Worm (Caenorhabditis elegans) whole organism, early embryonic: ENCODE measurements around the gene fipr-6.

Source experiments
- B0310.2 ChIP-seq: sonication (generic microtip); optimal IDR thresholded peaks from 2 replicates; lab custom pipeline; 2016; ENCODE audit warnings: mild to moderate bottlenecking, missing genetic modification characterization, missing compliant biosample characterization
- F13C5.2 ChIP-seq: sonication (generic microtip); optimal IDR thresholded peaks from 2 replicates; lab custom pipeline; 2017; ENCODE audit warnings: mild to moderate bottlenecking, missing genetic modification characterization, inconsistent platforms, missing compliant biosample characterization
- aly-1 ChIP-seq: sonication (generic microtip); optimal IDR thresholded peaks from 2 replicates; lab custom pipeline; 2016; ENCODE audit warnings: missing genetic modification characterization, missing compliant biosample characterization
- ama-1 ChIP-seq: fragments of 150-350 bp; optimal IDR thresholded peaks from 2 replicates; lab custom pipeline; 2014
- ceh-13 ChIP-seq: fragments of 200-800 bp; sonication (Bioruptor generic); optimal IDR thresholded peaks from 2 replicates; lab custom pipeline; 2018; ENCODE audit warnings: mild to moderate bottlenecking, missing genetic modification characterization, missing compliant biosample characterization
- ceh-36 ChIP-seq: sonication (generic microtip); optimal IDR thresholded peaks from 2 replicates; lab custom pipeline; 2016; ENCODE audit warnings: missing genetic modification characterization, inconsistent platforms, missing compliant biosample characterization
- ets-7 ChIP-seq: sonication (generic microtip); optimal IDR thresholded peaks from 2 replicates; lab custom pipeline; 2016; ENCODE audit warnings: missing genotype, missing genetic modification characterization, missing compliant biosample characterization
- flt-1 ChIP-seq: fragments of 200-800 bp; sonication (Bioruptor generic); IDR thresholded peaks from 2 replicates; pipeline ENCODE4 v1.3.6; 2022; ENCODE audit warnings: missing genetic modification characterization, missing compliant biosample characterization
- hmbx-1 ChIP-seq: sonication (generic microtip); optimal IDR thresholded peaks from 2 replicates; lab custom pipeline; 2016; ENCODE audit warnings: mild to moderate bottlenecking, missing genetic modification characterization, missing compliant biosample characterization
- hmg-4 ChIP-seq: fragments of 200-800 bp; sonication (Bioruptor generic); optimal IDR thresholded peaks from 2 replicates; lab custom pipeline; 2018; ENCODE audit warnings: mild to moderate bottlenecking, missing genetic modification characterization, missing compliant biosample characterization
- hnd-1 ChIP-seq: sonication (generic microtip); optimal IDR thresholded peaks from 2 replicates; lab custom pipeline; 2016; ENCODE audit warnings: missing genetic modification characterization, missing compliant biosample characterization
- pes-1 ChIP-seq: fragments of 200-800 bp; sonication (Bioruptor generic); IDR thresholded peaks from 2 replicates; pipeline ENCODE4 v1.3.6; 2022; ENCODE audit warnings: missing genetic modification reagents, missing genetic modification characterization, missing compliant biosample characterization
- scrt-1 ChIP-seq: fragments of 200-800 bp; sonication (Bioruptor generic); IDR thresholded peaks from 2 replicates; pipeline ENCODE4 v1.3.6; 2022; ENCODE audit warnings: missing genetic modification characterization, missing compliant biosample characterization
- sea-1 ChIP-seq: fragments of 200-800 bp; sonication (Bioruptor generic); conservative IDR thresholded peaks from 2 replicates; pipeline ENCODE4 v1.3.6; 2022; ENCODE audit warnings: missing genetic modification characterization, missing compliant biosample characterization
- tbx-11 ChIP-seq: fragments of 200-800 bp; sonication (Bioruptor generic); IDR thresholded peaks from 2 replicates; pipeline ENCODE4 v1.3.6; 2022; ENCODE audit warnings: missing genetic modification characterization, missing compliant biosample characterization
- tbx-37 ChIP-seq: fragments of 200-800 bp; sonication (Bioruptor generic); conservative IDR thresholded peaks from 2 replicates; pipeline ENCODE4 v1.3.6; 2022; ENCODE audit warnings: missing genetic modification reagents, missing genetic modification characterization, missing compliant biosample characterization
- tra-4 ChIP-seq: sonication (generic microtip); optimal IDR thresholded peaks from 2 replicates; lab custom pipeline; 2017; ENCODE audit warnings: missing genetic modification characterization, missing compliant biosample characterization

Gene fipr-6

DNA sequence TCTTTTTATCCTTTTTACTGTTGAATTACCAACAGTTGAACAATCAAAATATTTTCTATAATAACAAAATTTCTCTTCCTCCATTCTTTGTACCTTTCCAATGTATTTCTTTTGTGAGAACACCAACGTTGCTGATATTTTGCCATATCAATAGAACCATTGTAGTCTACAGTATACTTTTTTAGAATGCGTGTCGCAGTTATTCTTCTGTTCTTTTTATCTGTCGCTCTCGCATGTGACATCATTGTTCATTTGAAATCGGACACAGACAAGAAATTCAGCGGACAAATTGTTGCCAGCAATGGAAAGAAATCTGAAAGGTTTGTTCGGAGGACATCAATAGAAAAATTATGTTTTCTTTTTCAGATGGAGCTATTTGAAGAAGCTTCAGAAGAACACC is 29.1 kb upstream of the fipr-6 start, which contains the start of gene ZK856.7:
Gene ZK856.7, plus strand, starts transcription at position 186 of the 400 bp plus-strand sequence.
- TF ChIP-seq B0310.2 (tag; lab: Kevin White, UChicago) (no peak), ceh-13 (GFP tag; lab: Kevin White, UChicago) (no peak), tra-4 (no peak), aly-1 (tag; lab: Kevin White, UChicago) (no peak), ama-1 (lab: Kevin White, UChicago) (no peak), ets-7 (tag; lab: Kevin White, UChicago) (no peak), scrt-1 (GFP tag; lab: Robert Waterston, UW) (no peak), sea-1 (GFP tag; lab: Robert Waterston, UW) (no peak), flt-1 (no peak), F13C5.2 (tag; lab: Kevin White, UChicago) (no peak), pes-1 (no peak), hmg-4 (GFP tag; lab: Kevin White, UChicago) (no peak), tbx-37 (GFP tag; lab: Robert Waterston, UW) (no peak), hmbx-1 (no peak), hnd-1 (tag; lab: Kevin White, UChicago) (no peak), tbx-11 (GFP tag; lab: Robert Waterston, UW) (no peak), ceh-36 (tag; lab: Kevin White, UChicago) (no peak)

- no peak for TF ChIP-seq ama-1 (lab: Kevin White, UChicago)
- no peak for TF ChIP-seq scrt-1 (GFP tag; lab: Robert Waterston, UW)
- TF ChIP-seq hnd-1 (tag; lab: Kevin White, UChicago), result no peak
- TF ChIP-seq tbx-37 (GFP tag; lab: Robert Waterston, UW), result no peak
- no peak for TF ChIP-seq tra-4
- TF ChIP-seq F13C5.2 (tag; lab: Kevin White, UChicago), result no peak
- no peak for TF ChIP-seq sea-1 (GFP tag; lab: Robert Waterston, UW)
- TF ChIP-seq ceh-36 (tag; lab: Kevin White, UChicago), result no peak
- no peak for TF ChIP-seq ceh-13 (GFP tag; lab: Kevin White, UChicago)
- no peak for TF ChIP-seq tbx-11 (GFP tag; lab: Robert Waterston, UW)
- no peak for TF ChIP-seq hmbx-1
- TF ChIP-seq B0310.2 (tag; lab: Kevin White, UChicago), result no peak
- no peak for TF ChIP-seq hmg-4 (GFP tag; lab: Kevin White, UChicago)
Measured at ce11 chrV:10202340-10202739, 28.7 kb upstream of the fipr-6 start.

DNA sequence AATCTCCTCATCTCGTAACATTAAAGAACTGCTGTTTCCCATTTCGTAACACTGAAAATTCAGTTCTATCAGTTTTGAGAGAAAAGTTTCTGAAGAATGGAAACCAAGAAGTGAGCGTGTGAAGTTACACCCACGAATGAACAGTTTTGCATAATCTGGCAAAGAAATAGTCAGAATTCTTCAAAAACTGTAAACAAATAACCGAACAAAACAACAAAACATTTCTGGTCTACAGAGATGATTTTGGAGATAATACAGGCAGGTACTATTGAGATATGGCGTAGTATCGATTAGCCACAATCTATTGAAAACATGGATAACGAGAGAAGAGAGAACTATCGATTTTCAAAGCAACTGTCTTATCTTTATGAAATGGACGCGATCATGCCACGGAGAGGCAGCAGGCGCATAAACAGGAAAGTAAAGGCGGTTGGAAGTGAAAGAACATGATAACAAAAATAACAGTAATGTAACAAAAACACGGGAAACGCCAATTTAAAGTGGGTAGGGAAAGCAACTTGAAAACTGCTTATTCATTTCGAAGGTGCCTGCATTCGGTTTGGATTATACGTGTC is 27.5 kb upstream of the fipr-6 start, which contains the start of gene chpf-1:
Gene chpf-1, minus strand, starts transcription at position 51 of the 575 bp plus-strand sequence.
- TF ChIP-seq F13C5.2 (tag; lab: Kevin White, UChicago) (no peak), ceh-36 (tag; lab: Kevin White, UChicago) (no peak), hnd-1 (tag; lab: Kevin White, UChicago) (no peak), flt-1 (no peak), ama-1 (lab: Kevin White, UChicago) (no peak), hmbx-1 (no peak), pes-1 (no peak), sea-1 (GFP tag; lab: Robert Waterston, UW) (no peak), tbx-11 (GFP tag; lab: Robert Waterston, UW) (no peak), tra-4 (no peak), B0310.2 (tag; lab: Kevin White, UChicago) (no peak), hmg-4 (GFP tag; lab: Kevin White, UChicago) (no peak), ets-7 (tag; lab: Kevin White, UChicago) (no peak), tbx-37 (GFP tag; lab: Robert Waterston, UW) (no peak), scrt-1 (GFP tag; lab: Robert Waterston, UW) (no peak), aly-1 (tag; lab: Kevin White, UChicago) (no peak), ceh-13 (GFP tag; lab: Kevin White, UChicago) (no peak)

DNA sequence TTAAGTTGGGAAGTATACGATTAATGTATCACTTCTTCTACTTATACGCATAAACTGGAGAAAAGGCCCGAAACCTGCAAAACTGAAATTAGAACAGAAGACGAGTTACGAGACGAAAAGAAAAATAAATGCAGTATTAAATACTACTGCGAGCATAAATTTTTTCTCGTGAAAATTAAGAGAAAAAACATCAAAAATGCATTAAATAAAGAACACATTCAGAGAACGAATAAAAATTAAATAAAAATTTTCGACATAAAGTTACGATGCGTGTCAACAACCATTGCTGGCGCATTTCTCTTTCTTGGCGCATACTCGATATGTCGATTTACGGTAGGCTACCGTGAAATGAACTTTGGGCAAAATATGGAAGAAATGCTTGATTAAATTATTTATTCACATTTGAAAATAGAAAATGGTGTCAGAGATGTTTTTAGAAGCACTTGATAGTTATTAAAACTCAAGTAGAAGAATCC is 26.1 kb upstream of the fipr-6 start, which contains the start of the genes ZK856.19 and ZK856.11:
Gene ZK856.19, minus strand, starts transcription at position 51 of the 476 bp plus-strand sequence.
Gene ZK856.11, minus strand, starts transcription at position 76 of the 476 bp plus-strand sequence.
- no peak for TF ChIP-seq hnd-1 (tag; lab: Kevin White, UChicago)
- TF ChIP-seq flt-1, result no peak
- TF ChIP-seq ceh-13 (GFP tag; lab: Kevin White, UChicago), result no peak
- TF ChIP-seq hmbx-1, result no peak
- no peak for TF ChIP-seq ets-7 (tag; lab: Kevin White, UChicago)
- no peak for TF ChIP-seq sea-1 (GFP tag; lab: Robert Waterston, UW)
- TF ChIP-seq scrt-1 (GFP tag; lab: Robert Waterston, UW), result no peak
- TF ChIP-seq tra-4, result no peak
- no peak for TF ChIP-seq ama-1 (lab: Kevin White, UChicago)
- no peak for TF ChIP-seq B0310.2 (tag; lab: Kevin White, UChicago)
- TF ChIP-seq pes-1, result no peak
- no peak for TF ChIP-seq aly-1 (tag; lab: Kevin White, UChicago)
- no peak for TF ChIP-seq ceh-36 (tag; lab: Kevin White, UChicago)

- TF ChIP-seq aly-1 (tag; lab: Kevin White, UChicago) (no peak), ets-7 (tag; lab: Kevin White, UChicago) (no peak), ama-1 (lab: Kevin White, UChicago) (no peak), ceh-13 (GFP tag; lab: Kevin White, UChicago) (no peak), F13C5.2 (tag; lab: Kevin White, UChicago) (no peak), hnd-1 (tag; lab: Kevin White, UChicago) (no peak), tra-4 (no peak), flt-1 (no peak)
Measured at ce11 chrV:10205483-10205882, 25.5 kb upstream of the fipr-6 start, which contains the start of gene ZK856.16. TSS of gene ZK856.16 (minus strand) at chrV:10205583.

ce11 chrV:10206502-10206901 is 24.5 kb upstream of the fipr-6 start, which contains the start of gene rpc-25:
TSS of gene rpc-25 (minus strand) at chrV:10206602.
- TF ChIP-seq aly-1 (tag; lab: Kevin White, UChicago) (no peak), hmg-4 (GFP tag; lab: Kevin White, UChicago) (no peak), ceh-36 (tag; lab: Kevin White, UChicago) (no peak), flt-1 (no peak), pes-1 (no peak), tra-4 (no peak), tbx-37 (GFP tag; lab: Robert Waterston, UW) (no peak), scrt-1 (GFP tag; lab: Robert Waterston, UW) (no peak), tbx-11 (GFP tag; lab: Robert Waterston, UW) (no peak), F13C5.2 (tag; lab: Kevin White, UChicago) (no peak), ama-1 (lab: Kevin White, UChicago) (no peak), sea-1 (GFP tag; lab: Robert Waterston, UW) (no peak), hnd-1 (tag; lab: Kevin White, UChicago) (no peak), ceh-13 (GFP tag; lab: Kevin White, UChicago) (no peak), ets-7 (tag; lab: Kevin White, UChicago) (no peak), B0310.2 (tag; lab: Kevin White, UChicago) (no peak), hmbx-1 (no peak)
